Worm (Caenorhabditis elegans) whole organism, L1 larva: ENCODE data around the gene sri-26.

Experiments
- ceh-82 ChIP-seq, 3 experiments: fragments of 150-350 bp in 1 of 3; sonication (generic microtip) in 2 of 3; optimal IDR thresholded peaks; 2 replicates each; lab custom pipeline; 2014 to 2017; ENCODE audit warnings: missing biosample characterization in 3 of 3, missing genetic modification characterization in 3 of 3
- dpl-1 ChIP-seq, 3 experiments: fragments of 150-350 bp in 2 of 3; sonication (generic microtip) in 1 of 3; optimal IDR thresholded peaks; 2 replicates each; lab custom pipeline; 2014 to 2017; ENCODE audit warnings: missing biosample characterization in 3 of 3, missing genetic modification characterization in 3 of 3, missing genetic modification reagents in 3 of 3
- lin-13 ChIP-seq: fragments of 150-350 bp; optimal IDR thresholded peaks from 2 replicates; lab custom pipeline; 2014; ENCODE audit warnings: missing biosample characterization, missing genetic modification reagents, missing genetic modification characterization
- nhr-237 ChIP-seq: fragments of 150-350 bp; optimal IDR thresholded peaks from 2 replicates; lab custom pipeline; 2014; ENCODE audit warnings: missing biosample characterization, missing genetic modification characterization
- nhr-28 ChIP-seq: fragments of 150-350 bp; optimal IDR thresholded peaks from 2 replicates; lab custom pipeline; 2014; ENCODE audit warnings: missing biosample characterization, missing genetic modification characterization
- nhr-47 ChIP-seq: sonication (generic microtip); optimal IDR thresholded peaks from 2 replicates; lab custom pipeline; 2016; ENCODE audit warnings: mild to moderate bottlenecking, missing genetic modification characterization, moderate library complexity, missing compliant biosample characterization
- nhr-71 ChIP-seq: sonication (generic microtip); optimal IDR thresholded peaks from 2 replicates; lab custom pipeline; 2016; ENCODE audit warnings: mild to moderate bottlenecking, missing genetic modification characterization, moderate library complexity, missing compliant biosample characterization
- skn-1 ChIP-seq: fragments of 150-350 bp; optimal IDR thresholded peaks from 2 replicates; lab custom pipeline; 2014; ENCODE audit warnings: missing biosample characterization, missing genetic modification characterization

DNA sequence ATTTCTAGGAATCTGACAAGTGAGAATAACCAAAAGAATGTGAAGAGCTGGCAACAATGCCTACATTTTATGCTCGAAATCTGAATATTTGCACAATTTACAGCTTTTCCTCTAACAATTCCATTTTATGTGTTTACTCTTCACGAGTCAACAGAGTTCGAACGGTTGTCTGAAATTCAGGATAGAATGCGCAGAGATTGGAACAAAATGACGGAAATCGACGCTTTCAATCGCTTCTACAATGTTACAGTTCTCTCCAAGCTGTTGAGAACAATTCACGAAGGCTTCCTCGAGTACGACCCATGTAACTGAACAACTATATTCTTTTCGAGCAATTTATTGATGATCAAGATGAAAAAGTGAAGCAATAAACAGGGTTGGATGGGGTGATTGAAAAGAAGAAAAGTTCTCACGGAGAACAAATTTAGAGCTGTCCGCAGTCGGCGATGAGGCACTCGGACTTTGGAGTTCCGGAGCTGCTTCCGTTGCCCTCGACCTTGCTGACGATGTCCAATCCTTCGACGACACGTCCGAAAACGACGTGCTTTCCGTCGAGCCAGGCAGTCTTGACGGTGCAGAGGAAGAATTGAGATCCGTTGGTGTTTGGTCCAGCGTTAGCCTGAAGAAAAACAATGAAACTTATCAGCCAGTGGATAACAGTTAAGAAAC lies 28.9 kb upstream of the sri-26 start, which contains the start of gene Y75B12B.3:
- TF ChIP-seq nhr-28 (tag; lab: Kevin White, UChicago), result no peak
- TF ChIP-seq nhr-47 (tag; lab: Kevin White, UChicago), result no peak
- no peak for TF ChIP-seq skn-1 (tag; lab: Kevin White, UChicago)
- TF ChIP-seq dpl-1 (GFP tag; optimal IDR thresholded peaks at IDR 0.05; lab: Kevin White, UChicago), result no peak
- TF ChIP-seq nhr-237 (tag; lab: Kevin White, UChicago), result no peak
- no peak for TF ChIP-seq nhr-71
- no peak for TF ChIP-seq lin-13 (GFP tag; lab: Kevin White, UChicago)
- no peak for TF ChIP-seq ceh-82 (tag; optimal IDR thresholded peaks at IDR 0.05; lab: Kevin White, UChicago)
